Worm (Caenorhabditis elegans): ENCODE results near the gene T23F4.2.

ce11 chrII:1140689-1141088 lies 22.7 kb upstream of the T23F4.2 start, which contains the start of gene W09B6.4:
- no peak for TF ChIP-seq C06A6.2 (GFP tag; conservative IDR thresholded peaks at IDR 0.05)
- TF ChIP-seq zim-3 (tag; optimal IDR thresholded peaks at IDR 0.05), result no peak
